Worm (Caenorhabditis elegans) whole organism, midembryonic: ENCODE results near the gene his-35.

Source experiments
- cog-1 ChIP-seq: sonication (generic microtip); optimal IDR thresholded peaks from 2 replicates; lab custom pipeline; 2016; ENCODE audit warnings: missing genetic modification characterization, missing compliant biosample characterization
- flt-1 ChIP-seq: fragments of 200-800 bp; sonication (Bioruptor generic); IDR thresholded peaks from 2 replicates; pipeline ENCODE4 v1.3.6; 2022; ENCODE audit warnings: missing genetic modification characterization, missing compliant biosample characterization
- klf-2 ChIP-seq: fragments of 200-800 bp; sonication (Bioruptor generic); conservative IDR thresholded peaks from 2 replicates; pipeline ENCODE4 v1.3.6; 2022; ENCODE audit warnings: missing genetic modification reagents, missing genetic modification characterization, missing compliant biosample characterization
- med-1 ChIP-seq: sonication (generic microtip); optimal IDR thresholded peaks from 2 replicates; lab custom pipeline; 2017; ENCODE audit warnings: missing genetic modification characterization, mild to moderate bottlenecking, missing compliant biosample characterization, antibody characterized with exemption, missing genetic modification reagents; ENCODE audit not compliant: insufficient read depth
- ref-1 ChIP-seq: fragments of 200-800 bp; sonication (Bioruptor generic); conservative IDR thresholded peaks from 2 replicates; pipeline ENCODE4 v1.3.6; 2022; ENCODE audit warnings: missing genetic modification reagents, missing genetic modification characterization, missing compliant biosample characterization
- tab-1 ChIP-seq: fragments of 200-800 bp; sonication (Bioruptor generic); IDR thresholded peaks from 2 replicates; pipeline ENCODE4 v1.3.6; 2022; ENCODE audit warnings: missing genetic modification characterization, missing compliant biosample characterization
- ztf-29 ChIP-seq: fragments of 200-800 bp; sonication (Bioruptor generic); IDR thresholded peaks from 2 replicates; pipeline ENCODE4 v1.3.6; 2022; ENCODE audit warnings: missing genetic modification reagents, missing genetic modification characterization, missing compliant biosample characterization

ce11 chrV:9583323-9583644 lies 38.2 kb upstream of the his-35 start, which contains the start of gene K09G1.1:
- TF ChIP-seq ref-1 (GFP tag; lab: Robert Waterston, UW) (no peak), klf-2 (GFP tag; lab: Robert Waterston, UW) (no peak), cog-1 (no peak), tab-1 (GFP tag; lab: Robert Waterston, UW) (no peak), med-1 (no peak), flt-1 (GFP tag; lab: Robert Waterston, UW) (no peak), ztf-29 (no peak)
